Worm (Caenorhabditis elegans) whole organism, midembryonic: ENCODE results near the gene lge-1.

Experiments used
- T22C8.4 ChIP-seq: fragments of 200-800 bp; sonication (Bioruptor generic); IDR thresholded peaks from 2 replicates; pipeline ENCODE4 v1.3.6; 2022; ENCODE audit warnings: missing genetic modification characterization, missing compliant biosample characterization
- cog-1 ChIP-seq: sonication (generic microtip); optimal IDR thresholded peaks from 2 replicates; lab custom pipeline; 2016; ENCODE audit warnings: missing genetic modification characterization, missing compliant biosample characterization
- flt-1 ChIP-seq: fragments of 200-800 bp; sonication (Bioruptor generic); IDR thresholded peaks from 2 replicates; pipeline ENCODE4 v1.3.6; 2022; ENCODE audit warnings: missing genetic modification characterization, missing compliant biosample characterization
- klf-2 ChIP-seq: fragments of 200-800 bp; sonication (Bioruptor generic); conservative IDR thresholded peaks from 2 replicates; pipeline ENCODE4 v1.3.6; 2022; ENCODE audit warnings: missing genetic modification reagents, missing genetic modification characterization, missing compliant biosample characterization
- med-1 ChIP-seq: sonication (generic microtip); optimal IDR thresholded peaks from 2 replicates; lab custom pipeline; 2017; ENCODE audit warnings: missing genetic modification characterization, mild to moderate bottlenecking, missing compliant biosample characterization, antibody characterized with exemption, missing genetic modification reagents; ENCODE audit not compliant: insufficient read depth
- ref-1 ChIP-seq: fragments of 200-800 bp; sonication (Bioruptor generic); conservative IDR thresholded peaks from 2 replicates; pipeline ENCODE4 v1.3.6; 2022; ENCODE audit warnings: missing genetic modification reagents, missing genetic modification characterization, missing compliant biosample characterization
- tab-1 ChIP-seq: fragments of 200-800 bp; sonication (Bioruptor generic); IDR thresholded peaks from 2 replicates; pipeline ENCODE4 v1.3.6; 2022; ENCODE audit warnings: missing genetic modification characterization, missing compliant biosample characterization
- ztf-23 ChIP-seq: fragments of 200-800 bp; sonication (Bioruptor generic); IDR thresholded peaks from 2 replicates; pipeline ENCODE4 v1.3.6; 2022; ENCODE audit warnings: missing genetic modification reagents, missing genetic modification characterization, missing compliant biosample characterization
- ztf-29 ChIP-seq: fragments of 200-800 bp; sonication (Bioruptor generic); IDR thresholded peaks from 2 replicates; pipeline ENCODE4 v1.3.6; 2022; ENCODE audit warnings: missing genetic modification reagents, missing genetic modification characterization, missing compliant biosample characterization

The lge-1 gene

ce11 chrX:10967698-10968097, 1.3 kb downstream of the lge-1 start, which contains the start of gene K09C8.9:
Gene K09C8.9, minus strand, starts transcription at chrX:10967798.
- TF ChIP-seq tab-1 (GFP tag; lab: Robert Waterston, UW), result no peak
- TF ChIP-seq med-1 (GFP tag; lab: Kevin White, UChicago), result no peak
- TF ChIP-seq ztf-23, result no peak
- TF ChIP-seq ref-1 (GFP tag; lab: Robert Waterston, UW), result no peak
- no peak for TF ChIP-seq cog-1 (tag; lab: Kevin White, UChicago)
- no peak for TF ChIP-seq T22C8.4 (GFP tag; lab: Robert Waterston, UW)
- TF ChIP-seq flt-1, result no peak
- TF ChIP-seq ztf-29, result no peak
- no peak for TF ChIP-seq klf-2 (GFP tag; lab: Robert Waterston, UW)

- no peak for TF ChIP-seq ztf-23
- TF ChIP-seq flt-1, result no peak
- no peak for TF ChIP-seq cog-1 (tag; lab: Kevin White, UChicago)
- TF ChIP-seq klf-2 (GFP tag; lab: Robert Waterston, UW), result no peak
- TF ChIP-seq tab-1 (GFP tag; lab: Robert Waterston, UW), result no peak
- no peak for TF ChIP-seq ztf-29
- TF ChIP-seq T22C8.4 (GFP tag; lab: Robert Waterston, UW), result no peak
- TF ChIP-seq ref-1 (GFP tag; lab: Robert Waterston, UW), result no peak
- TF ChIP-seq med-1 (GFP tag; lab: Kevin White, UChicago), result no peak
Observed at ce11 chrX:10970629-10971028, 4.3 kb downstream of the lge-1 start, which contains the start of gene K09C8.8. Gene K09C8.8, plus strand, starts transcription at chrX:10970929.

ce11 chrX:10971118-10971517, 4.8 kb downstream of the lge-1 start:
- TF ChIP-seq ztf-29 (no peak), cog-1 (tag; lab: Kevin White, UChicago) (no peak), klf-2 (GFP tag; lab: Robert Waterston, UW) (no peak), med-1 (GFP tag; lab: Kevin White, UChicago) (no peak), flt-1 (no peak), T22C8.4 (GFP tag; lab: Robert Waterston, UW) (no peak), ztf-23 (no peak), tab-1 (GFP tag; lab: Robert Waterston, UW) (no peak), ref-1 (GFP tag; lab: Robert Waterston, UW) (no peak)

- TF ChIP-seq T22C8.4 (GFP tag; lab: Robert Waterston, UW), result no peak
- no peak for TF ChIP-seq ref-1 (GFP tag; lab: Robert Waterston, UW)
- no peak for TF ChIP-seq med-1 (GFP tag; lab: Kevin White, UChicago)
- TF ChIP-seq ztf-29, result no peak
- TF ChIP-seq cog-1 (tag; lab: Kevin White, UChicago), result no peak
- no peak for TF ChIP-seq tab-1 (GFP tag; lab: Robert Waterston, UW)
- TF ChIP-seq flt-1, result no peak
- TF ChIP-seq ztf-23, result no peak
- no peak for TF ChIP-seq klf-2 (GFP tag; lab: Robert Waterston, UW)
Observed at ce11 chrX:10976447-10977196, 10.3 kb downstream of the lge-1 start.

- TF ChIP-seq cog-1 (tag; lab: Kevin White, UChicago) (no peak), tab-1 (GFP tag; lab: Robert Waterston, UW) (no peak), T22C8.4 (GFP tag; lab: Robert Waterston, UW) (no peak)
Observed at ce11 chrX:10979186-10979585, 12.8 kb downstream of the lge-1 start, which contains the start of gene pxn-2. Gene pxn-2, minus strand, starts transcription at chrX:10979286.

- TF ChIP-seq klf-2 (GFP tag; lab: Robert Waterston, UW) (no peak), med-1 (GFP tag; lab: Kevin White, UChicago) (no peak), T22C8.4 (GFP tag; lab: Robert Waterston, UW) (no peak), tab-1 (GFP tag; lab: Robert Waterston, UW) (no peak), ref-1 (GFP tag; lab: Robert Waterston, UW) (no peak), ztf-23 (no peak), flt-1 (no peak), ztf-29 (no peak), cog-1 (tag; lab: Kevin White, UChicago) (no peak)
Observed at ce11 chrX:10981374-10981773, 15.0 kb downstream of the lge-1 start.

- TF ChIP-seq ztf-29 (no peak), med-1 (GFP tag; lab: Kevin White, UChicago) (no peak), ztf-23 (no peak), flt-1 (no peak), tab-1 (GFP tag; lab: Robert Waterston, UW) (no peak), T22C8.4 (GFP tag; lab: Robert Waterston, UW) (no peak)
Observed at ce11 chrX:10982051-10982450, 15.7 kb downstream of the lge-1 start, which contains the start of gene ver-4. Gene ver-4, plus strand, starts transcription at chrX:10982351.

- TF ChIP-seq klf-2 (GFP tag; lab: Robert Waterston, UW), result no peak
- no peak for TF ChIP-seq ref-1 (GFP tag; lab: Robert Waterston, UW)
- TF ChIP-seq T22C8.4 (GFP tag; lab: Robert Waterston, UW), result no peak
- no peak for TF ChIP-seq ztf-23
- no peak for TF ChIP-seq med-1 (GFP tag; lab: Kevin White, UChicago)
- TF ChIP-seq ztf-29, result no peak
- TF ChIP-seq cog-1 (tag; lab: Kevin White, UChicago), result no peak
- TF ChIP-seq tab-1 (GFP tag; lab: Robert Waterston, UW), result no peak
- no peak for TF ChIP-seq flt-1
Observed at ce11 chrX:10989286-10989685, 22.9 kb downstream of the lge-1 start.

- peak; percentile 68 for TF ChIP-seq flt-1
- TF ChIP-seq ztf-23, result no peak
- peak; percentile 34 for TF ChIP-seq cog-1 (tag; lab: Kevin White, UChicago)
- TF ChIP-seq ztf-29, result no peak
Observed at ce11 chrX:10990159-10990854, 24.0 kb downstream of the lge-1 start.
